Fruit fly (Drosophila melanogaster) whole organism, pupa: ENCODE measurements around the gene CG44174.

Source experiments
- CG10348 ChIP-seq: fragments of 200-800 bp; sonication (Bioruptor generic); IDR thresholded peaks from 2 replicates; pipeline ENCODE4 v1.3.6; 2022; ENCODE audit warnings: missing biosample characterization, missing genetic modification characterization
- CG12605 ChIP-seq: fragments of 200-800 bp; sonication (Bioruptor generic); IDR thresholded peaks from 2 replicates; pipeline ENCODE4 v1.3.6; 2022; ENCODE audit warnings: missing biosample characterization, missing genetic modification characterization
- CG13204 ChIP-seq: fragments of 200-800 bp; sonication (Bioruptor generic); optimal IDR thresholded peaks from 2 replicates; lab custom pipeline; 2018; ENCODE audit warnings: missing biosample characterization, mild to moderate bottlenecking, missing genetic modification characterization, moderate library complexity
- CG14655 ChIP-seq: fragments of 200-800 bp; sonication (Bioruptor generic); optimal IDR thresholded peaks from 3 replicates; lab custom pipeline; 2017; ENCODE audit warnings: mild to moderate bottlenecking, missing biosample characterization, missing genetic modification reagents, missing genetic modification characterization
- CG15710 ChIP-seq: fragments of 200-800 bp; sonication (Bioruptor generic); optimal IDR thresholded peaks from 2 replicates; lab custom pipeline; 2018; ENCODE audit warnings: missing biosample characterization, mild to moderate bottlenecking, missing genetic modification characterization, moderate library complexity
- CG17806 ChIP-seq: fragments of 200-800 bp; sonication (Bioruptor generic); optimal IDR thresholded peaks from 2 replicates; lab custom pipeline; 2018; ENCODE audit warnings: missing biosample characterization, mild to moderate bottlenecking, missing genetic modification characterization, moderate library complexity
- CG32121 ChIP-seq: fragments of 200-800 bp; sonication (Bioruptor generic); IDR thresholded peaks from 2 replicates; pipeline ENCODE4 v1.3.6; 2022; ENCODE audit warnings: missing biosample characterization, missing genetic modification characterization
- CG34367 ChIP-seq: fragments of 200-800 bp; sonication (Bioruptor generic); optimal IDR thresholded peaks from 2 replicates; lab custom pipeline; 2018; ENCODE audit warnings: missing biosample characterization, mild to moderate bottlenecking, missing genetic modification characterization
- CG4496 ChIP-seq: fragments of 200-800 bp; sonication (Bioruptor generic); IDR thresholded peaks from 3 replicates; pipeline ENCODE4 v1.3.6; 2022; ENCODE audit warnings: missing biosample characterization, missing genetic modification characterization
- CG8159 ChIP-seq: fragments of 200-800 bp; sonication (Bioruptor generic); optimal IDR thresholded peaks from 3 replicates; lab custom pipeline; 2018; ENCODE audit warnings: missing biosample characterization, mild to moderate bottlenecking, missing genetic modification characterization, moderate library complexity
- CG8301 ChIP-seq: fragments of 200-800 bp; sonication (Bioruptor generic); optimal IDR thresholded peaks from 2 replicates; lab custom pipeline; 2018; ENCODE audit warnings: missing biosample characterization, mild to moderate bottlenecking, missing genetic modification characterization
- CG9948 ChIP-seq: fragments of 200-800 bp; sonication (Bioruptor generic); optimal IDR thresholded peaks from 2 replicates; lab custom pipeline; 2018; ENCODE audit warnings: missing biosample characterization, mild to moderate bottlenecking, missing genetic modification characterization, moderate library complexity
- D1 ChIP-seq: fragments of 200-800 bp; sonication (Bioruptor generic); optimal IDR thresholded peaks from 2 replicates; lab custom pipeline; 2018; ENCODE audit warnings: missing biosample characterization, mild to moderate bottlenecking, missing genetic modification characterization, moderate library complexity
- EcR ChIP-seq: fragments of 200-800 bp; sonication (Bioruptor generic); optimal IDR thresholded peaks from 3 replicates; lab custom pipeline; 2019; ENCODE audit warnings: missing biosample characterization, missing genetic modification characterization, mild to moderate bottlenecking, moderate library complexity, missing genetic modification reagents
- Ets98B ChIP-seq: fragments of 200-800 bp; sonication (Bioruptor generic); IDR thresholded peaks from 2 replicates; pipeline ENCODE4 v1.3.6; 2022; ENCODE audit warnings: missing biosample characterization, missing genetic modification characterization
- Pif1A ChIP-seq: fragments of 200-800 bp; sonication (Bioruptor generic); optimal IDR thresholded peaks from 3 replicates; lab custom pipeline; 2016; ENCODE audit warnings: missing biosample characterization, missing genetic modification characterization
- Pif1B ChIP-seq: fragments of 200-800 bp; sonication (Bioruptor generic); optimal IDR thresholded peaks from 3 replicates; lab custom pipeline; 2016; ENCODE audit warnings: missing biosample characterization, missing genetic modification characterization
- Snoo ChIP-seq: fragments of 200-800 bp; sonication (Bioruptor generic); optimal IDR thresholded peaks from 3 replicates; lab custom pipeline; 2017; ENCODE audit warnings: missing biosample characterization, mild to moderate bottlenecking, missing genetic modification characterization, inconsistent platforms
- fd96Ca ChIP-seq: fragments of 200-800 bp; sonication (Bioruptor generic); IDR thresholded peaks from 3 replicates; pipeline ENCODE4 v1.3.6; 2022; ENCODE audit warnings: missing biosample characterization, missing genetic modification characterization
- gl ChIP-seq: fragments of 200-800 bp; sonication (Bioruptor generic); optimal IDR thresholded peaks from 2 replicates; lab custom pipeline; 2018; ENCODE audit warnings: missing biosample characterization, mild to moderate bottlenecking, missing genetic modification characterization
- rn ChIP-seq: fragments of 200-800 bp; sonication (Bioruptor generic); IDR thresholded peaks from 2 replicates; pipeline ENCODE4 v1.3.6; 2022; ENCODE audit warnings: missing biosample characterization, missing genetic modification characterization

CG44174 gene

DNA sequence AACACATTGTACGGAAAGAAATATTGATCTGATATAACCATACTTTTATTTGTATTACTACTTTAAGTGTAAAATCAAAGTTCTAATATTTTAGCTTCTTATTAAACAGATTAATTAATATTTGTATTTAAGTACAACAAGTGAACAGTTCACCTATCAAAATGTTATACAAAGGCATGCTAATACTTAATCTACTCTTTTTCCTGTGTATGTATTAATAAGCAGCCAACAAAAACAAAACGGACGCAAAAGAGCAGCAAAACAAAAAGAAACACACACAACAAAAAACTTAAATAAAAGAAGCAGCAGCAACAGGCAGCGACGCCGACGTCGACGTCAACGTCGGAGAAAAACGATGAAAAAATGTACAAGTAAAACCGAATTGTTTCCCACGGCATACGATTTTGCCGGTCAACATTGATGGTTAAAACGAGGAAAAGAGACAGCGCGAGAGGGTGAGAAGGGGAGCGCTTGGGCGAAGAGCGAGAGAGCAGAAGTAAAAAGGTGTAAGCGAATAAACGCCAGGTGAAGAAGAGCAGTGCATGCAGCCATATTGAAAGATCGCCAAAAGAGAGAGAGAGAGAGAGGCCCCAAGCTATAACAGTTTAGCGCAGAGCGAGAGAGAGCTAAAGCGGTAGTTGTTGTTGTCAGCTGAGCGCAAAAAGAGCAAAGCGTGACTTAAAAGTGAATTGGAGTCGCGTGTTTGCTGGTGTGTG lies 24.1 kb upstream of the CG44174 start:
- TF ChIP-seq rn (GFP tag; lab: Robert Waterston, UW), result peak; percentile 39
- peak; percentile 84 for TF ChIP-seq CG8159 (tag; lab: Kevin White, UChicago)
- peak; percentile 70 for TF ChIP-seq CG9948 (tag; lab: Kevin White, UChicago)
- TF ChIP-seq gl (tag; lab: Kevin White, UChicago), result peak; percentile 95
- TF ChIP-seq CG17806 (tag; lab: Kevin White, UChicago), result peak; percentile 83
- peak; percentile 42; the same call in 1 of the 3 replicates for TF ChIP-seq fd96Ca (GFP tag; lab: Robert Waterston, UW)
- peak; percentile 82 for TF ChIP-seq CG4496 (GFP tag; lab: Robert Waterston, UW)
- peak; percentile 87 for TF ChIP-seq CG15710 (tag; lab: Kevin White, UChicago)
- peak; percentile 9 for TF ChIP-seq CG8301
- TF ChIP-seq CG12605 (GFP tag; lab: Robert Waterston, UW), result peak; percentile 91
- TF ChIP-seq CG10348 (GFP tag; lab: Robert Waterston, UW), result peak; percentile 47; the same call in 1 of the 2 replicates
- TF ChIP-seq CG13204 (GFP tag; lab: Kevin White, UChicago), result peak; percentile 95
- TF ChIP-seq D1 (tag; lab: Kevin White, UChicago), result peak; percentile 7
- TF ChIP-seq Ets98B (GFP tag; lab: Robert Waterston, UW), result peak; percentile 57; the same call in 1 of the 2 replicates
- peak; percentile 85 for TF ChIP-seq CG34367 (tag; lab: Kevin White, UChicago)
- TF ChIP-seq Pif1A (GFP tag; lab: Kevin White, UChicago), result peak; percentile 85
- TF ChIP-seq CG32121, result peak; percentile 43; the same call in 1 of the 2 replicates
- peak; percentile 79 for TF ChIP-seq Pif1B (GFP tag; lab: Kevin White, UChicago)
- TF ChIP-seq EcR (GFP tag; lab: Kevin White, UChicago), result peak; percentile 82
- TF ChIP-seq CG14655, result peak; percentile 56
- no peak for TF ChIP-seq Snoo (tag; lab: Kevin White, UChicago)

dm6 chr3R:19319433-19319832 lies 21.9 kb upstream of the CG44174 start:
- TF ChIP-seq CG8301, result no peak
- TF ChIP-seq CG13204 (GFP tag; lab: Kevin White, UChicago), result no peak
- no peak for TF ChIP-seq CG8159 (tag; lab: Kevin White, UChicago)
- no peak for TF ChIP-seq CG4496 (GFP tag; lab: Robert Waterston, UW)
- TF ChIP-seq Ets98B (GFP tag; lab: Robert Waterston, UW), result no peak
- no peak for TF ChIP-seq CG32121
- TF ChIP-seq Pif1B (GFP tag; lab: Kevin White, UChicago), result no peak
- TF ChIP-seq gl (tag; lab: Kevin White, UChicago), result no peak
- TF ChIP-seq Pif1A (GFP tag; lab: Kevin White, UChicago), result no peak
- TF ChIP-seq CG9948 (tag; lab: Kevin White, UChicago), result no peak
- no peak for TF ChIP-seq fd96Ca (GFP tag; lab: Robert Waterston, UW)
- no peak for TF ChIP-seq rn (GFP tag; lab: Robert Waterston, UW)
- TF ChIP-seq Snoo (tag; lab: Kevin White, UChicago), result no peak
- no peak for TF ChIP-seq D1 (tag; lab: Kevin White, UChicago)
- no peak for TF ChIP-seq CG14655
- no peak for TF ChIP-seq CG12605 (GFP tag; lab: Robert Waterston, UW)

DNA sequence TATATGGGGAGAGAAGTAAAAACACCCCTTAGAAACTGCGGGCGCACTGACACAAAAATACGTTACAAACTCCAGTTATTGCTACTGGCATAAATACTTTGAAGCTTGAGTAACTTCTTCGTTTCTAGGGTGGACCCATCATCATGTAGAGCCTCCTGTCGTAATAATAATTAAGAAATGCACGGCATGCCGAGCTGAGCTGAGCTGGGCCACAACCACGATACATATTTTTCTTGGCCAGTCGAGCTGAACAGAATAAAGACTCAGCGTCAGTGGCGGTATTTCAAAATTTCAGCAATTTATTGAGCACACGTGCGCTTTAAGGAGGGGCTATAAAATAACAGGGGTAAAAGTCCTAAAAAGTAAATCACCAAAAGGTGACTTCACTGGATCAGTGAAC lies 21.0 kb upstream of the CG44174 start:
- TF ChIP-seq CG8159 (tag; lab: Kevin White, UChicago) (peak; percentile 70), CG17806 (tag; lab: Kevin White, UChicago) (no peak)

DNA sequence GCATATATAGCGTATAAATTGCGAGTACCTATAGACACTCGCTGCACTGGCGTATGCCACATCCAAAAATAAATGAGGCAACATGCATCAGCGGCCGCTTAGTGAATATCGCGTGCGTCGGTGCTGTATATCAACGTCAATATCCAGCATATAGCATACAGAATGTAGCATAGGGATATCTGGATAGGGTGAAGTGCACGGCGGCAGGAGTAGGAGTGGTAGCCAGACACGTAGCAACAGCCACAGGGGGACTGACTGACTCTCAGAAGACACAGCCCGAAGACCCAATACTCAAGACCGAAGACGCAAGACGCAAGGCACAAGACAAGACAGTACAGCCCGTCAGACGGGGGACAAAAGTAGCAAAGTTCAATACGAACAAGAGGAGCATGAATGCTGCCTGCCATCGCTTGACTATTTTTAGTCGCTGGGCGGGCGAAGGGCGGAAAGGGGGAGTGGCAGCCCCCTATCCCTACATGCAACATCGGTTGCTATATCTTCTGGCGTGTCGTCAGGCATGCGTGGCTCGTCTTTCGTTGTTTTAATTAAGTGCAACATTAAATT lies 19.8 kb upstream of the CG44174 start:
- TF ChIP-seq Pif1B (GFP tag; lab: Kevin White, UChicago) (no peak), CG8301 (no peak), gl (tag; lab: Kevin White, UChicago) (peak; percentile 53), CG32121 (no peak), CG34367 (tag; lab: Kevin White, UChicago) (no peak), Pif1A (GFP tag; lab: Kevin White, UChicago) (no peak), CG13204 (GFP tag; lab: Kevin White, UChicago) (peak; percentile 83), Snoo (tag; lab: Kevin White, UChicago) (no peak), CG17806 (tag; lab: Kevin White, UChicago) (no peak), EcR (GFP tag; lab: Kevin White, UChicago) (peak; percentile 65), D1 (tag; lab: Kevin White, UChicago) (no peak), CG14655 (peak; percentile 9), CG9948 (tag; lab: Kevin White, UChicago) (no peak), rn (GFP tag; lab: Robert Waterston, UW) (no peak), fd96Ca (GFP tag; lab: Robert Waterston, UW) (no peak), CG15710 (tag; lab: Kevin White, UChicago) (no peak), CG10348 (GFP tag; lab: Robert Waterston, UW) (no peak), Ets98B (GFP tag; lab: Robert Waterston, UW) (no peak), CG12605 (GFP tag; lab: Robert Waterston, UW) (no peak), CG4496 (GFP tag; lab: Robert Waterston, UW) (peak; percentile 56; the same call in 1 of the 3 replicates), CG8159 (tag; lab: Kevin White, UChicago) (peak; percentile 18)

dm6 chr3R:19314283-19314682 lies 16.8 kb upstream of the CG44174 start:
- TF ChIP-seq CG4496 (GFP tag; lab: Robert Waterston, UW) (peak; percentile 70), Pif1B (GFP tag; lab: Kevin White, UChicago) (peak; percentile 76), CG12605 (GFP tag; lab: Robert Waterston, UW) (peak; percentile 72), CG14655 (peak; percentile 69), CG13204 (GFP tag; lab: Kevin White, UChicago) (peak; percentile 56), CG9948 (tag; lab: Kevin White, UChicago) (peak; percentile 87), CG8159 (tag; lab: Kevin White, UChicago) (peak; percentile 86), CG32121 (no peak), Snoo (tag; lab: Kevin White, UChicago) (peak; percentile 73), CG8301 (peak; percentile 45), CG34367 (tag; lab: Kevin White, UChicago) (peak; percentile 88), Pif1A (GFP tag; lab: Kevin White, UChicago) (peak; percentile 81), CG15710 (tag; lab: Kevin White, UChicago) (peak; percentile 91), CG17806 (tag; lab: Kevin White, UChicago) (peak; percentile 89), Ets98B (GFP tag; lab: Robert Waterston, UW) (no peak), CG10348 (GFP tag; lab: Robert Waterston, UW) (no peak), EcR (GFP tag; lab: Kevin White, UChicago) (peak; percentile 20), rn (GFP tag; lab: Robert Waterston, UW) (peak; percentile 65), D1 (tag; lab: Kevin White, UChicago) (peak; percentile 48), fd96Ca (GFP tag; lab: Robert Waterston, UW) (peak; percentile 70), gl (tag; lab: Kevin White, UChicago) (peak; percentile 73)
- TF ChIP-seq, all 21 proteins: peak for 18
